Fruit fly (Drosophila melanogaster) whole organism, pupa: ENCODE data around the gene Rpt2.

Experiments used
- CG13204 ChIP-seq: fragments of 200-800 bp; sonication (Bioruptor generic); optimal IDR thresholded peaks from 2 replicates; lab custom pipeline; 2018; ENCODE audit warnings: missing biosample characterization, mild to moderate bottlenecking, missing genetic modification characterization, moderate library complexity
- CG17806 ChIP-seq: fragments of 200-800 bp; sonication (Bioruptor generic); optimal IDR thresholded peaks from 2 replicates; lab custom pipeline; 2018; ENCODE audit warnings: missing biosample characterization, mild to moderate bottlenecking, missing genetic modification characterization, moderate library complexity
- CG32121 ChIP-seq: fragments of 200-800 bp; sonication (Bioruptor generic); IDR thresholded peaks from 2 replicates; pipeline ENCODE4 v1.3.6; 2022; ENCODE audit warnings: missing biosample characterization, missing genetic modification characterization
- CG34367 ChIP-seq: fragments of 200-800 bp; sonication (Bioruptor generic); optimal IDR thresholded peaks from 2 replicates; lab custom pipeline; 2018; ENCODE audit warnings: missing biosample characterization, mild to moderate bottlenecking, missing genetic modification characterization
- CG4496 ChIP-seq: fragments of 200-800 bp; sonication (Bioruptor generic); IDR thresholded peaks from 3 replicates; pipeline ENCODE4 v1.3.6; 2022; ENCODE audit warnings: missing biosample characterization, missing genetic modification characterization
- CG8159 ChIP-seq: fragments of 200-800 bp; sonication (Bioruptor generic); optimal IDR thresholded peaks from 3 replicates; lab custom pipeline; 2018; ENCODE audit warnings: missing biosample characterization, mild to moderate bottlenecking, missing genetic modification characterization, moderate library complexity
- CG8301 ChIP-seq: fragments of 200-800 bp; sonication (Bioruptor generic); optimal IDR thresholded peaks from 2 replicates; lab custom pipeline; 2018; ENCODE audit warnings: missing biosample characterization, mild to moderate bottlenecking, missing genetic modification characterization
- EcR ChIP-seq: fragments of 200-800 bp; sonication (Bioruptor generic); optimal IDR thresholded peaks from 3 replicates; lab custom pipeline; 2019; ENCODE audit warnings: missing biosample characterization, missing genetic modification characterization, mild to moderate bottlenecking, moderate library complexity, missing genetic modification reagents
- Ets98B ChIP-seq: fragments of 200-800 bp; sonication (Bioruptor generic); IDR thresholded peaks from 2 replicates; pipeline ENCODE4 v1.3.6; 2022; ENCODE audit warnings: missing biosample characterization, missing genetic modification characterization
- Pif1A ChIP-seq: fragments of 200-800 bp; sonication (Bioruptor generic); optimal IDR thresholded peaks from 3 replicates; lab custom pipeline; 2016; ENCODE audit warnings: missing biosample characterization, missing genetic modification characterization
- Snoo ChIP-seq: fragments of 200-800 bp; sonication (Bioruptor generic); optimal IDR thresholded peaks from 3 replicates; lab custom pipeline; 2017; ENCODE audit warnings: missing biosample characterization, mild to moderate bottlenecking, missing genetic modification characterization, inconsistent platforms
- gl ChIP-seq: fragments of 200-800 bp; sonication (Bioruptor generic); optimal IDR thresholded peaks from 2 replicates; lab custom pipeline; 2018; ENCODE audit warnings: missing biosample characterization, mild to moderate bottlenecking, missing genetic modification characterization
- rn ChIP-seq: fragments of 200-800 bp; sonication (Bioruptor generic); IDR thresholded peaks from 2 replicates; pipeline ENCODE4 v1.3.6; 2022; ENCODE audit warnings: missing biosample characterization, missing genetic modification characterization

DNA sequence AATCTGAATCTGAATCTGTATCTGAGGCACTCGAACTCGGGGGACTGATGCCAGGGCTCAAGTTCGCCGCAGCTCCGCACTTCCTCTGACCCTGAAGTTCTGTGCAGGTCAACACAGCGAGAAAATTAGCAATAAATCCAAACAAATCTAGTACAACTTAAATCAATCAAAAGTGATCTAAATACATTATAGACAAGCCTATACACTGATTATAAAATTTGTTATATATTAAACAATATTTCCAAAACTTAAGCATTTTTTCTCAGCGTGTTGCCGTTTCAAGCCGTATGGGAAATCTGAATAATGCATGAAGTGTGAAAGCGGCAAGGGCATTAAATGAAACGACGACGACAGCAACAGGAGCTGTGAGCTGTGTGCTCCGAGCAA is 16.3 kb downstream of the Rpt2 start:
- TF ChIP-seq Ets98B (GFP tag; lab: Robert Waterston, UW): peak; percentile 45; the same call in 1 of the 2 replicates
- TF ChIP-seq CG32121: no peak
- TF ChIP-seq EcR: peak; percentile 88
- TF ChIP-seq gl (tag; lab: Kevin White, UChicago): peak; percentile 91
- TF ChIP-seq CG4496: peak; percentile 86
- peak; percentile 96 for TF ChIP-seq CG34367 (tag; lab: Kevin White, UChicago)
- peak; percentile 96 for TF ChIP-seq CG17806 (tag; lab: Kevin White, UChicago)
- TF ChIP-seq rn: peak; percentile 49
- TF ChIP-seq CG8301: peak; percentile 66
- peak; percentile 95 for TF ChIP-seq Snoo (tag; lab: Kevin White, UChicago)
- peak; percentile 95 for TF ChIP-seq Pif1A (GFP tag; lab: Kevin White, UChicago)
- peak; percentile 94 for TF ChIP-seq CG13204 (GFP tag; lab: Kevin White, UChicago)
- TF ChIP-seq CG8159 (tag; lab: Kevin White, UChicago): peak; percentile 97
